Worm (Caenorhabditis elegans): ENCODE data around the gene spt-4.
"Not testable (repeated sequence)": the region's sequence is repeated elsewhere in the genome, so short reads cannot be mapped to it uniquely, and the experiment has no call there.

The spt-4 gene

DNA sequence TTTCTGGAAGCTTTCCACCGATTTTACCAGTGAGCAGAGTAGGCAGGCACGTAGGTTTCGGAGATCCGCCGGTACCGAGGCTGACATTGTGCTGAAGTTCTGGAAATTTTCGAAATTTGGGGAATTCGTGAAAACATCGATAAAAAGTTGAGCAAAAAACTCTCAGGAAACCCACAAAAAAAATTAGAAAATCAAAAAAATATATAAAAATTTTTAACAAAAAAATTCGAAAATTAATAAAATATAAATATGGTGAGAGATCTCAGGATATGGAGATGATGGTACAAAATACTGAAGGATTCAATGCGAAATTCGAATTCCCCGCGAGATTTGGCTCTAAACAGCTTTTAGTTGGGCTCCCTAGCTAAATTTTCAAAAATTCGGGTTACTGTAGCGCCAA lies at the start of gene spt-4:
spt-4 (minus strand) TSS at position 101 of the 400 bp plus-strand sequence.
- TF ChIP-seq ces-1 (GFP tag; optimal IDR thresholded peaks at IDR 0.05) (no peak), blmp-1 (tag; optimal IDR thresholded peaks at IDR 0.05) (no peak), zip-8 (tag; optimal IDR thresholded peaks at IDR 0.05) (no peak), pha-4 (tag; optimal IDR thresholded peaks at IDR 0.05) (no peak), sptf-1 (tag; optimal IDR thresholded peaks at IDR 0.05) (no peak), snpc-4 (tag; optimal IDR thresholded peaks at IDR 0.05) (no peak), nhr-2 (tag; optimal IDR thresholded peaks at IDR 0.05) (no peak), nhr-237 (tag; optimal IDR thresholded peaks at IDR 0.05) (no peak), unc-39 (tag; optimal IDR thresholded peaks at IDR 0.05) (no peak)

ce11 chrIII:117857-118256 lies 48.3 kb upstream of the spt-4 start:
- no peak for TF ChIP-seq drap-1 (GFP tag; optimal IDR thresholded peaks at IDR 0.05)

- TF ChIP-seq nhr-76 (tag; optimal IDR thresholded peaks at IDR 0.05), result no peak
- no peak for TF ChIP-seq elt-3 (tag; optimal IDR thresholded peaks at IDR 0.05)
- TF ChIP-seq nhr-28 (tag; optimal IDR thresholded peaks at IDR 0.05), result no peak
- no peak for TF ChIP-seq flh-1 (GFP tag; optimal IDR thresholded peaks at IDR 0.05)
- TF ChIP-seq nhr-237 (tag; optimal IDR thresholded peaks at IDR 0.05), result no peak
- TF ChIP-seq ztf-11 (tag; optimal IDR thresholded peaks at IDR 0.05), result no peak
- no peak for TF ChIP-seq unc-120 (tag; optimal IDR thresholded peaks at IDR 0.05; ENCODE audit: poor library complexity, severe bottlenecking)
- TF ChIP-seq blmp-1 (tag; optimal IDR thresholded peaks at IDR 0.05), result no peak
- TF ChIP-seq zip-8 (tag; optimal IDR thresholded peaks at IDR 0.05), result no peak
- TF ChIP-seq bed-3 (GFP tag; optimal IDR thresholded peaks at IDR 0.05), result no peak
- no peak for TF ChIP-seq cnd-1 (tag; optimal IDR thresholded peaks at IDR 0.05)
- no peak for TF ChIP-seq ceh-43 (GFP tag; optimal IDR thresholded peaks at IDR 0.05)
- TF ChIP-seq nhr-2 (tag; optimal IDR thresholded peaks at IDR 0.05), result no peak
- TF ChIP-seq mep-1 (tag; optimal IDR thresholded peaks at IDR 0.05), result no peak
- no peak for TF ChIP-seq ces-1 (GFP tag; optimal IDR thresholded peaks at IDR 0.05)
- TF ChIP-seq pha-4 (tag; optimal IDR thresholded peaks at IDR 0.05), result no peak
- TF ChIP-seq drap-1 (GFP tag; optimal IDR thresholded peaks at IDR 0.05), result no peak
- TF ChIP-seq lsy-2 (tag; optimal IDR thresholded peaks at IDR 0.05), result no peak
- no peak for TF ChIP-seq sem-2 (GFP tag; optimal IDR thresholded peaks at IDR 0.05)
Observed at ce11 chrIII:117210-117609, 47.7 kb upstream of the spt-4 start, which contains the start of gene C29F9.5. Gene C29F9.5 (plus strand): TSS chrIII:117510.

ce11 chrIII:114603-115002 lies 45.1 kb upstream of the spt-4 start, which contains the start of gene C29F9.6:
Gene C29F9.6 (plus strand): TSS chrIII:114903.
- no peak for TF ChIP-seq mep-1 (tag; optimal IDR thresholded peaks at IDR 0.05)
- no peak for TF ChIP-seq lin-13 (tag; optimal IDR thresholded peaks at IDR 0.05)
- TF ChIP-seq ceh-39 (tag; optimal IDR thresholded peaks at IDR 0.05), result no peak
- no peak for TF ChIP-seq lsy-2 (tag; optimal IDR thresholded peaks at IDR 0.05)
- no peak for TF ChIP-seq drap-1 (GFP tag; optimal IDR thresholded peaks at IDR 0.05)
- TF ChIP-seq unc-39 (tag; optimal IDR thresholded peaks at IDR 0.05), result no peak
- TF ChIP-seq snpc-4 (tag; optimal IDR thresholded peaks at IDR 0.05), result no peak
- TF ChIP-seq ceh-83 (GFP tag; optimal IDR thresholded peaks at IDR 0.05), result no peak
- TF ChIP-seq lin-32 (GFP tag; optimal IDR thresholded peaks at IDR 0.05), result no peak
- TF ChIP-seq ham-2 (GFP tag; optimal IDR thresholded peaks at IDR 0.05), result no peak
- TF ChIP-seq tbx-8 (GFP tag; optimal IDR thresholded peaks at IDR 0.05), result no peak
- no peak for TF ChIP-seq hlh-1 (tag; optimal IDR thresholded peaks at IDR 0.05)
- no peak for TF ChIP-seq zip-8 (tag; optimal IDR thresholded peaks at IDR 0.05)
- TF ChIP-seq mls-2 (tag; optimal IDR thresholded peaks at IDR 0.05), result no peak
- TF ChIP-seq unc-120 (tag; optimal IDR thresholded peaks at IDR 0.05; ENCODE audit: poor library complexity, severe bottlenecking), result no peak
- no peak for TF ChIP-seq ztf-11 (tag; optimal IDR thresholded peaks at IDR 0.05)
- no peak for TF ChIP-seq cnd-1 (tag; optimal IDR thresholded peaks at IDR 0.05)
- no peak for TF ChIP-seq elt-1 (tag; optimal IDR thresholded peaks at IDR 0.05; ENCODE audit: borderline replicate concordance, insufficient read depth)

DNA sequence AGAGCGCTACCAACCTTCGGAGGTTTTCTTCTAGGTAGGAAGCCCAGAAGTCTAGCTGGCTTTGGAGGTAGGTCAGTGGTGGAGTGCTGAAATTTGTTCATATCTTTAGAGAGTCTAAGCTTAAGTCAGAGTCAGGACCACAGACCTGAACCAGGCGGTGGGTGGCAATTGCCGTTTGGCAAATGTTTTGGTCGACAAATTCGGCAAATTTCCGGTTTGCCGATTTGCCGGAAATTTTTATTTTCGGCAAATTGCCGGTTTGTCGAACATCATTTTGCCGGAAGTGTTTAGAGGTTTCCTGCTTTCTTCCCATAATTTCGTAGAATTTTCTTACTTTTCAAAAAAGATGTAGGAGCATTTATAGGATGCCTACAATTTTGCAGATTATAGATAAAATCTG lies 29.3 kb upstream of the spt-4 start, which contains the start of gene C29F9.9:
C29F9.9 (minus strand) TSS at position 101 of the 400 bp plus-strand sequence.
- not testable (repeated sequence) for TF ChIP-seq sptf-1 (tag; optimal IDR thresholded peaks at IDR 0.05); nhr-28 (tag; optimal IDR thresholded peaks at IDR 0.05); bed-3 (GFP tag; optimal IDR thresholded peaks at IDR 0.05)
